Fruit fly (Drosophila melanogaster) whole organism, larva: Measurements from ENCODE around the gene puc.

Experiments used
- noc ChIP-seq: fragments of 200-800 bp; sonication (Bioruptor generic); optimal IDR thresholded peaks from 3 replicates; lab custom pipeline; 2019; ENCODE audit warnings: missing biosample characterization, mild to moderate bottlenecking, missing genetic modification characterization, moderate library complexity

The puc gene

DNA sequence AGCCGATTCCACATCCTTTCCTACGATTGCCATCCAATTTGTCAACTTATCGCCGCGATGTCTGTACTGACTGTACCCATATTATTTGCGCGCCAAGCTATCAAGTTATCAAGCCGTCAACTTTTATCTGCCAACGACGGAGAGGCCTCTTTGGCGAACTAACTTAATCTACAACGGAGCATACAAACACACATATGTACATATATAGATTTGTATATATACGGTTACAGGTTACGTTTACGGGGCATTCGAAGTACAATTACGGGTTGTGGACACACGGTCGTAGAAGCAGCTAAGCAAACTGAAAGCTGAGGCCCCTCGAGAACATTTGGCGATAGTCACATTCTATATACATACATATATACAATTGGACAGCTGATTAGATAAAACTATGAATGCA, 10.1 kb downstream of the puc start:
- TF ChIP-seq noc (tag; lab: Kevin White, UChicago), result peak; percentile 37

DNA sequence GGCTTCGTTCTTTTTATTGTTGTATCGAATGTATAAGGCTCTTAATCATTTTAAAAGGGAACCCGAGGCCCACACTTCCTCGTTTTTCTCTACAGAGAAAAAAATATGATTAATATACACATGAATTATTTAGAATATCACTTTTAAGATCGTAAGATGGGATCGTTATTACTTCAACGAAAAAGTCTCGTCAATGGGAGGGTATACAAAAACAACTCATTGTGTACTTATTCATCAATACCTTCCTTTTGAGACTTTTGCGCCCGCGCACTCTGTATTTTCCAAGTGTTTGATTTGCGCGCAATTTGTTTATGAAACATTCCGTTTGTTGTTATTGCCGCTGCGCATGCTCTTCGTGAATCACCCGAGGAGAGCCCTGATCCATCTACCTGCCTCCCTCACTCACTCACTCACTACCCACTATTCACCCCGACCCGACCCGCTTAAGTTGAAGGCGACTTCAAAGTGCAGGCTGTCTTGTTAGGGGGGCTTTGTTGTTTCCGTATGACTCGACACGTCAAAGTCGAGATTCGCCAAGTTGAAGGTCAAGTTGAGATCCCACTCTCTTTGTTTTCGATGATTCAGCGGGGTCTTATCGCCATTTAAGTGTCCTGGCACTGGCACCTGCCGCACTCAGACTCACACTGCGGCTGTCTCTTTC, 10.9 kb downstream of the puc start:
- no peak for TF ChIP-seq noc (tag; lab: Kevin White, UChicago)

DNA sequence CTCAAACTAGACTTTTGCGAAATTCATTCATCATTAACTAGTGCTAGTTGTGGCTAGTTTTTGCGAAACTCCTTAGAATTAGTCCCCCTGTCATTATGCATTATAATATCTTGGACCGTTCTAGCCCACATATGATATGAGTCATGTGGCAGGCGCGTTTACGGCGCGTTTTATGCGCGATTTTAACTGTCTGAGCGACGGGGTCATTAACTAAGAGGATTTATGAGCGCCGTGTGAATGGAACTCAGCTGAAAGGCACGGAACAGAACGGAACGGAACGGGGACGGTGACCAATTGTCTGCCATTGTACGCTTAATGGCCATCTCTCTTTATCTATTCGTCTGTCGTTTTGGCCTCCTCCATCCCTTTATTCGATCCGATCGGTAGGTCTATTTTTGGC, 12.9 kb downstream of the puc start:
- no peak for TF ChIP-seq noc (tag; lab: Kevin White, UChicago)

dm6 chr3R:8118781-8119456, 13.8 kb downstream of the puc start:
- TF ChIP-seq noc (tag; lab: Kevin White, UChicago), result no peak

DNA sequence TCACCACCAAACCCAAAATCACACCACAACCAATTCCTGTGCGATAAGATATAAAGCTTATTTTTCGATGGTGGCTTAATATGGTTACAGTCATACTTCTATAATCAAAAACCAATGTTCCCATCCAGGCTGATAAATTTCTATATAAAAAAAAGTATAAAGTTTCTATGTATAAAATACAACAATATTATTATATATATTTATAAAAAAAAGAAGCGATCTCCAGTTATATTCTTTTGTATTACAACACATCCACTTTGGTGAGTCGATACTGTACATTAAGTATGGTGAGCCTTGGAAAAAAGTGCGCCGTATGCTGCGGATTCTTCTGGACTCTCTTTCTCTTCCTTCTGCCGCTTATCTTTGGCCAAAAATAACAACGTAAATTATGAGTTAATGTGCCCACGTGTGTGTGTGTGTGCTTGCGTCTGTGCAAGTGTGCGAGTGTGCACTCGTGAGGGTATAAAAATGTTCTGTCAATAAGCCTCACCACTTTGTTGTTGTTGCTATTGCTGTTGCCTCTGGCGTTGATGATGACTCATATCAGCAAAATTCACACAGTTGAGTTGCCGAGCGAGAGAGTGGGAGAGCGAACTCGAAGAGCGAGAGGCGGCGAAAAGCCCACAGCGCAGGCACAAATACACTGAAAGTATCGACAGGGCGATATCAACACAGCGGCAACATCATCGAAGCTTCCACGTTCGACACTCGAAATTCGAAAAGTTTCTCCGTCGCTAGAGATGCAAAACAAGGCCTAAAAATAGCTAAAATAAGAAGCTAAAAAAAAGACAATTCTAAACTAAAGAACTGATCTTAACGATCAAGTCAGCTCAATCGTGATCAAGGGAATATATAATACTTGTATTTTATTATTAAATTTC, 14.6 kb downstream of the puc start:
- TF ChIP-seq noc (tag; lab: Kevin White, UChicago), result peak; percentile 92

- TF ChIP-seq noc (tag; lab: Kevin White, UChicago), result no peak
Measured at dm6 chr3R:8120338-8120662, 15.2 kb downstream of the puc start.

DNA sequence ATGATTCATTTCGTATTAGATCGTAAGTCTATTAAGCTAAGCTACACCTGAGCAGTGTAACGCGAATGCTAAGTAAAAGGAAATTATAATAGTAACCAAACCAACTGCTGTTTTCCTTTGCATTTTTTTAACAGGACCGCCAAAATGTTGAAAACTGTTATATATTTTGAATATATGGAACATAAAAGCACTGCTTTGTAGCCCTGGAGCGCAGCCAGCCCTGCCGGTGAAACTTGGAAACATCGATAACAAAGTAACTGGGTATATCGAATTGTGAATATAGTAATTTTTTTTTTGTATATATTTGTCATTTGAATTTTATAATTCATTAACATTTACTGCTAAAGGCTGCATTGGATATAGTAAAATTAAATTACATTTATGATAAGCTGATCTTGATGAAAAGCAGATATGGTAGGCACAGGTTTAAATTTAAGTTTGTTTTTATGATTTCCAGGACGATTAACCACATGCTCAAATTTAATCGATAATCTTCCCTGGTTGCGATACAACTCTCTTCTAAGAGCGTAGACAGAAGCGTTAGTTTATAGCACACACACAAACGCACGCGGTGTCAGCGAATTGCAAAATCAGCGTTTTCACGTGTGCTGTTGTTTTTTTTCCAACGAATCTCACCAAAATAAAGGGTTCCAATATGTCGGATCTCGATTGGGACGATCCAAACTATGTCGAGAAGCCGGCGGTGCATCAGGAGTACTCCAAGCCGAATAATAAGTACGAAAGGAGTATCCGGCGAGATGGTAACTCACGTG, 17.3 kb downstream of the puc start, which contains the start of gene CG7878:
Gene CG7878, plus strand, starts transcription at position 528 of the 773 bp plus-strand sequence.
- peak; percentile 61 for TF ChIP-seq noc (tag; lab: Kevin White, UChicago)

dm6 chr3R:8126316-8127150, 21.4 kb downstream of the puc start, which contains the start of the genes CG9667 and Arl8:
Gene CG9667 (minus strand): TSS chr3R:8126357.
Gene Arl8 (plus strand): TSS chr3R:8126605.
- peak; percentile 71 for TF ChIP-seq noc (tag; lab: Kevin White, UChicago)

DNA sequence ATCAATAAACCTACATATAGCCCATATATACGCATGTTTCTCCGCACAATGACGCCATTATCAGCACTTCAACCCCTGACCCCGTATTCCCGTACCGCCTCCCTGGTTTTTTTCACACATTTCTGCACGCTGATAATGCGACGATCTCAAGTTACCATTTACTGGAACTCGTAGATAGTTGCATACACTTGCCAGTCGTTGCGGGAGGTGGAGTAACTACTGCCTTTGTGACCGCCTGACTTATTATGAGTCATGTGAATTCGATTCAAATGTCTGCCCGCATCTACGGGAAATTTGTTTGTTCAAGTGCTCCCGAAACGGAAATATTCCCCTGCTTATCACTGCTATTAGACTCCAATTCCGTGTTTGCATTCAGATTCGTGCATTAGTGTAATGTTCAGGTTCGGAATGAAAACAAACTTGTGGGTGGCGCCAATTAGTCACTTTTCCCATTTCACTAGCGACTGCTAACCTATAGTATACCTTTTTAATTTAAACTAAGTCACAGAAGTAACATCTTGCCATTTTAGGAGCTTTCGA, 22.1 kb downstream of the puc start:
- TF ChIP-seq noc (tag; lab: Kevin White, UChicago), result no peak

DNA sequence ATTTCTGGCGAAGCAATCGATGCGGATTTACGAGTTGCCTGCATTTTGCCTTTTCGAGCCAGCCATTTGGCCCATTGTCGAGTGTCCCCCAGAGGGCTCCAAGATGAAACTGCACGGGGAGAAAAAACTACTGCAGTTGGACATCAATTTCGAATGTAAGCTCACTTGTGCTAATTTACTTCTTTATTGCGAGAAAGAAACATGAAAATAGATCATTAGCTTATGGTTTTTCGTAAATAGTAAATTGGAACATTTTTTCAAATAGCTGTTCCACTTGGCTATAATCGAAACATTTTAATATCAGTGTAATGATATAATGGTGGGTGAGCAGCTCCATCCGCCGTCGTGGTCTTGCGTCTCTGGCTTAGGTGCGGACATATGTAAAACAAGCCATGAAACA, 27.3 kb downstream of the puc start:
- no peak for TF ChIP-seq noc (tag; lab: Kevin White, UChicago)

dm6 chr3R:8134544-8134943, 29.4 kb downstream of the puc start:
- no peak for TF ChIP-seq noc (tag; lab: Kevin White, UChicago)

- no peak for TF ChIP-seq noc (tag; lab: Kevin White, UChicago)
Measured at dm6 chr3R:8138095-8138494, 33.0 kb downstream of the puc start.

dm6 chr3R:8139326-8139725, 34.2 kb downstream of the puc start:
- TF ChIP-seq noc (tag; lab: Kevin White, UChicago), result no peak

DNA sequence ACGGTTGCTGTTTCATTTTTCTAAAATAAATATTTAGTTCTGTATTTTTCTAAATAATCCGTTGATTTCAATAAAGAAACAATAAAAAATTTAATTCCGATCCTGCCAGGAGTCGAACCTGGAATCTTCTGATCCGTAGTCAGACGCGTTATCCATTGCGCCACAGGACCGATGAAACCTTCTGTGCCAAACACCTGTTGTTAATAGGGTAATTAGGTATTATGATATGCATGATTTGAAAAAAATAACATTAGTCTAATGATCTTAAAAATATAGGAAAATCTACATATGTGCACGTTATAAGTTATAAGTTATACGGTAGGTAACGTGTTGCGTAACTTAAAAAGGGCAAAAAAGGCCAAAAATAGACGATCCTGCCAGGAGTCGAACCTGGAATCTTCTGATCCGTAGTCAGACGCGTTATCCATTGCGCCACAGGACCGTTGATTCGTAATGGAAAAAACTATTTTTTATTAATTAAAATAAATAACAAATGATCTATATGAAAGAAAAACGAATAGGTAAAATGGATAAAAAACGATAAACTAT, 34.8 kb downstream of the puc start:
- TF ChIP-seq noc (tag; lab: Kevin White, UChicago), result no peak
